Worm (Caenorhabditis elegans): ENCODE measurements around the gene sgo-1.

Gene sgo-1

ce11 chrIV:7816402-7817102, 20.3 kb upstream of the sgo-1 start:
- TF ChIP-seq W03F9.2 (tag; optimal IDR thresholded peaks at IDR 0.05), result peak; percentile 21
- no peak for TF ChIP-seq him-1 (tag; optimal IDR thresholded peaks at IDR 0.05)
- no peak for TF ChIP-seq dao-5 (tag; optimal IDR thresholded peaks at IDR 0.05)

- TF ChIP-seq W03F9.2 (tag; optimal IDR thresholded peaks at IDR 0.05), result no peak
- no peak for TF ChIP-seq him-1 (tag; optimal IDR thresholded peaks at IDR 0.05)
These were observed 19.5 kb upstream of the sgo-1 start, which contains the start of gene cdgs-1 for ce11 chrIV:7815683-7816183. cdgs-1 (minus strand) TSS chrIV:7815733.

DNA sequence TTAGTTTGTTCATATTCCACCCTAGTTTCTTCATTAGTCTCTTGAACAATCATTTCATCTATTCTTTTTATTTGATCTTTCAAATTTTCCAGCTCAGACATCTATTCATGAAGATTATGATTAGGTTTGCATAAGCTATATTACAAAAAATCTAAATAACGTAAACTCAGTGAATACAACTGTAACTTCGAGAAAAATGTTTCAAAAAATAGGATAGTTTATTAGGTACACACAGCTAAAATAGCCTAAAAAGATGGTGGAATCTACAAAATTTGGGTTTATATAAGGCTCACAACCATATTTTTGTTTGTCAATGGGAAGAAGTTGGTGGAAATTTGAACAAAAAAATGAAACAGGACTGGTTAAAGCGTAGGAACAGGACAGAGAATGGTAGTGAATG, 16.4 kb upstream of the sgo-1 start, which contains the start of gene zgpa-1:
Gene zgpa-1 (minus strand): TSS at position 101 of the 400 bp plus-strand sequence.
- TF ChIP-seq him-1 (tag; optimal IDR thresholded peaks at IDR 0.05), result no peak

DNA sequence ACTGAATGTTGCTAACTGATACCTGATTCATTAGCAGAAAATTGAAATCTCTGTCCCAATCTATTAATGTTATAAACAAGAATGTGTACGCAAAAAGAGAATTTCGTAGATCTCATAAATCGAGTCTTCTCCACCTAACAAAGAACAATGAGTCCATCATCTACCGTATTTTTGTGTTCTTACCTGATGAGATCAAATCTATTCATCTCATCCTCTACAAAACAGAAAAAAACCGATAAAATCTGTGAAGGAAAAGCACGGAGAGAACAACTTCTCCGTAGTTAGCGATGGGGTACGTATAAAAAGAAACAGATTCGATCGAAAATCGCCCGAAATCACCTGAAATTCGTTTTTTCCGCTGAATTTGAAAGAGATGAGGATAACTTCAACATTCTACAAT, 12.3 kb upstream of the sgo-1 start, which contains the start of gene C33H5.1:
Gene C33H5.1 (plus strand): TSS at position 330 of the 400 bp plus-strand sequence.
- no peak for TF ChIP-seq W03F9.2 (tag; optimal IDR thresholded peaks at IDR 0.05)
- no peak for TF ChIP-seq him-1 (tag; optimal IDR thresholded peaks at IDR 0.05)
- TF ChIP-seq dao-5 (tag; optimal IDR thresholded peaks at IDR 0.05), result no peak

DNA sequence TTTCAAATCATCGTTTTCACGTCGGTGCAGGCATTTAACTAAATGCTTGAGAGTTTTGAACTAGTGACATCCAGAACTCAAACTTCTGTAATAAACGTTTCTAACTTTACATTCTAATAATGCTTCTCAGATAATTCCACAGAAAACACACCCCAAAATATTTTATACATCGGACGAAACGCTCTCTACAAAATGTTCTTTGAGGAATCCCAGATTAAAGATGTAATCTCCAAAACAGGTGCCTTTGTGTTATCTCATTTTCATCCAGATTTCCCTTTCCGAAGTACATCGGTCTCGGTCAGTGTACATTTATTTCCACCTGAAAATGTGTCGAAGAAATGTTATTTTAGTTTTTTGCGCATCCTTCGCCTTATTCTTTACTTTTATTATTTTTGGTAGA, 8.5 kb upstream of the sgo-1 start, which contains the start of gene C33H5.2:
Gene C33H5.2 (plus strand): TSS at position 301 of the 400 bp plus-strand sequence.
- TF ChIP-seq W03F9.2 (tag; optimal IDR thresholded peaks at IDR 0.05) (no peak), him-1 (tag; optimal IDR thresholded peaks at IDR 0.05) (no peak), dao-5 (tag; optimal IDR thresholded peaks at IDR 0.05) (no peak)

DNA sequence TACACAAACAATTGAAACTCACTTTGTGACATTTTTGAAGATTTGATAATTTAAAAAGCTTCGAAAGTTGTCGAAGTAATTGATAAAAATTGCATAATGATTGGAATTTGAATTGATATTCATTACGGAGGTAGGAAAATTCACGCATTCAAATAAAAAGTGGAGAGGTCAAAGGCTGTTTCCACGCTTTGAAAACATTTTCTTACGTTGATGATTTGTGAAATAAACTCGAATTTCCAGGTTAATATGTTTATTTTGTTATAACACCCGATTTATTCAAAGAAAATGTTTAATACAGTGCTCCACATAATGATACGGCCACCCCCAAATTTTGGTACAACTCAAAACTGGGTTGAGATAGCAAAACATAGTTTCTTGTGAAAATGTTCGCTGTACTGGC, 7.0 kb upstream of the sgo-1 start, which contains the start of gene C33H5.16:
Gene C33H5.16 (minus strand): TSS at position 101 of the 400 bp plus-strand sequence.
- TF ChIP-seq dao-5 (tag; optimal IDR thresholded peaks at IDR 0.05) (no peak), him-1 (tag; optimal IDR thresholded peaks at IDR 0.05) (no peak), W03F9.2 (tag; optimal IDR thresholded peaks at IDR 0.05) (no peak)

- no peak for TF ChIP-seq dao-5 (tag; optimal IDR thresholded peaks at IDR 0.05)
- TF ChIP-seq W03F9.2 (tag; optimal IDR thresholded peaks at IDR 0.05), result no peak
- TF ChIP-seq him-1 (tag; optimal IDR thresholded peaks at IDR 0.05), result no peak
These were observed 4.1 kb upstream of the sgo-1 start for ce11 chrIV:7800338-7800737.

ce11 chrIV:7794709-7795108, 1.6 kb downstream of the sgo-1 start, which contains the start of gene ntp-1:
ntp-1 (minus strand) TSS chrIV:7794809.
- TF ChIP-seq W03F9.2 (tag; optimal IDR thresholded peaks at IDR 0.05) (no peak), dao-5 (tag; optimal IDR thresholded peaks at IDR 0.05) (no peak), him-1 (tag; optimal IDR thresholded peaks at IDR 0.05) (no peak)

DNA sequence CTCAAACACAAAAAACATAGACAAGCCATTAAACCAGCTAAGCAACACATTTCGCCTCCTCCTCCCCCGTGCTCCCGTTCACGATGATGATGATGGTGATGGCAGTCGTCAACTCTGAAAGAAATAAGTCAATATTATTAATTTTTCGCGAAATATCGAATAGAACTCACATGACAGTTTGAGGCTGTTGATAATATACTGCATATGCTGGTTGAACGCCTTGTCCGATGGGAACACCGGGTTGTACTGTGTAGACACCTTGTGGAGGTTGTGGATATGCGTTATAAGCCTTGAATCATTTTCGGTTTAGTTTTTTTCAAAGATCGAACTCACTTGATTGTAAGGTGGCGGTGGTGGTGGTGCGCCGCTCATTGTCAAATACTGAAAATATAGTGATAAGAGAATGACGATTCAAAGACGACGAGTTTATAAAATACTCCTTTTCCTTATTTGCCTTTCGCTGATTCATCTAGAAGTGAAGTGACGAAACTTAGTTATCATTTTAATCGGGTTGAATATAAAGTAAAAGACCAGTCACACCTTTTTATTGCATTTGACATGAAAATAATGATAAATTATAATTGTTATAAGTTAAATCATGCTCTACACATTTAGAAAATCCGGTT, 4.3 kb downstream of the sgo-1 start, which contains the start of gene C33H5.13:
Gene C33H5.13 (minus strand): TSS at position 443 of the 626 bp plus-strand sequence.
- TF ChIP-seq him-1 (tag; optimal IDR thresholded peaks at IDR 0.05), result no peak
- no peak for TF ChIP-seq dao-5 (tag; optimal IDR thresholded peaks at IDR 0.05)
- TF ChIP-seq W03F9.2 (tag; optimal IDR thresholded peaks at IDR 0.05), result no peak

DNA sequence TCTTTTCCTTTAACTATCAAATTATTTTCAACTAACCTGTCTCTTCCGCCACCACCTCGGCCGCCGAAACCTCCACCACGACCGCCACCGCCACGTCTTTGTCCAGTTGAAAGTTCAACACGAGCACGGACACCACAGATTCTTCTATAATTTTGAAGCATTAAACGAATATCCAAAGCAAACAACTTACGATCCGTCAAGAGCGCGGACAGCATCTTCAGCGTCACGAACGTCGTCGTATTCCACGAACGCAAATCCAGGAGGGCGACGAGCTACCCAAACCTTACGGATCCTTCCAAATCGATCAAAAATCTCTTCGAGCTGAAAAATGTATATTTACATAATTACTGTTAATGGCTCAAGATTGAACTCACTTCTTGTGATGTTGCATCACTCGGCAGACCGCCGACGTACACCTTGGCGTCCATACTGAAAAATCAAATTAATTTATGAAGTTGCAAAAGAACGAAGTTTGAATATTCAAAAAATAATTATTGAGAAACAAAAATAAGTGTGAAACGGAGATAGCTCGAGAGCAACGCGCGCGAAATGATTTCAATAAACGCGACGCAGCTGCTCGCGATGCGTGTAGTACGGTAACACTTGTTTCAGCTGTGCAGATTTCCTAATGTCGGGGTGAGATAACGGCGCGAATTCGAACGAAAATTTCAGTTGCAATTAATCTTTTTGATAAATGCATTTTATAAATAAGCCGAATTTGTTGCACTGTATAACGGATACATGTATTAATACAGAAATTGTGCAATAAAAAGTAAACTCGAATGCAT, 5.3 kb downstream of the sgo-1 start, which contains the start of gene rsp-6:
Gene rsp-6 (minus strand): TSS at position 429 of the 788 bp plus-strand sequence.
- TF ChIP-seq him-1 (tag; optimal IDR thresholded peaks at IDR 0.05) (peak; percentile 29), W03F9.2 (tag; optimal IDR thresholded peaks at IDR 0.05) (peak; percentile 85), dao-5 (tag; optimal IDR thresholded peaks at IDR 0.05) (no peak)

DNA sequence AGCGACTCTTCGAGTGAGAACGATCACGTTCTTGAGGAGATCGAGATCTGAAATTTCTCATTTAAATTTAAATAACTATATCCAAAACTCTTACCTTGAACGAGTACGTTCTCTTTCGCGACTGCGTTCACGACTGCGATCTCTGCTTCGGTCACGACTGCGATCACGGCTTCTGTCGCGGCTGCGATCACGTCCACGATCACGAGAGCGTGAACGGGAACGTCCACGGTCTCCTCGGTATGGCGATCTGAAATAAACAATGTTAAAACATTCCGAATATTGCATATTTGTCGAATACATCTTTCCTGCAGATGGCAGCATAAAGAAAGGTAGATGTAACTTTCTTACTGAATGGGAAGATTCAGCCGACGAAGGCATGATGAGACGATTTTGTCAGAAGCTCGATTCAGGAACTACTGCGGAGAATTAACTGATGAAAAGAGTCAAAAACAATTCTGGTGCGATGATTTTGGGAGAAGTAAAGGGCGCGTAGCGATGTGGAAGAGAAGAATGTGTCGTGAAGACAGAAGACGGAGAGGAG, 6.1 kb downstream of the sgo-1 start:
- TF ChIP-seq dao-5 (tag; optimal IDR thresholded peaks at IDR 0.05), result no peak
- no peak for TF ChIP-seq him-1 (tag; optimal IDR thresholded peaks at IDR 0.05)
- no peak for TF ChIP-seq W03F9.2 (tag; optimal IDR thresholded peaks at IDR 0.05)

- no peak for TF ChIP-seq W03F9.2 (tag; optimal IDR thresholded peaks at IDR 0.05)
- TF ChIP-seq dao-5 (tag; optimal IDR thresholded peaks at IDR 0.05), result no peak
- TF ChIP-seq him-1 (tag; optimal IDR thresholded peaks at IDR 0.05), result no peak
These were observed 6.7 kb downstream of the sgo-1 start, which contains the start of gene imp-3 for ce11 chrIV:7789521-7789949. imp-3 (minus strand) TSS chrIV:7789613.

DNA sequence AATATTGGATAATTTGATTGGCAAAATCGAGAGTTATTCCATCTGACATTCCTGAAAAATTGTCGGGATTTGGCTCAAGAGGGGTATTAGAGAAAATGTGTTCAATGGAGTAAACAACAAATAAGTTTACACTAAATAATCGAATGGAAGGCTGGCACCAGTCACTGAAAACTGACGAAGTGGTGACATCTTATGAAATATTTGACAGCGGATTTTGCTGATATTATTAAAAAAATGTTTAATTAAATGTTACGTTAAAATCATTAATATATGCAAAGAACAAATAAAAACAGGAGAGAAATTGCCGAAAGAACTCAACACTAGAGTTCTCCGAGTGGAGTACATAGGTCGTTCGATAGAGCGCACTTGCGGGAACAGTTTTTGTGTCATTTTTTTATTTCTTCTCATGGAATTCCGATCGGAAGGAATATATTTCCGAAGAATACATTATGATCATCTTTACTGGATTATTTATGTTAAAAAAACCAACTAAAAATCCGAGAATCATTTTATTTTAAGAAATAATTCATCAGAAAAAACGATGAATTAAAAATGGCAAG, 10.7 kb downstream of the sgo-1 start, which contains the start of gene tag-322:
Gene tag-322 (minus strand): TSS at position 51 of the 560 bp plus-strand sequence.
- TF ChIP-seq him-1 (tag; optimal IDR thresholded peaks at IDR 0.05), result no peak
- no peak for TF ChIP-seq dao-5 (tag; optimal IDR thresholded peaks at IDR 0.05)
- peak; percentile 73 for TF ChIP-seq W03F9.2 (tag; optimal IDR thresholded peaks at IDR 0.05)
